Fruit fly (Drosophila melanogaster) whole organism: Measurements from ENCODE around the gene CG4553.

ENCODE experiments used
- Dll ChIP-seq: fragments of >200 bp; optimal IDR thresholded peaks from 2 replicates; lab custom pipeline; 2017
- EcR ChIP-seq, 2 experiments: fragments of >200 bp; optimal IDR thresholded peaks; 2 replicates each; lab custom pipeline; 2017; ENCODE audit warnings: missing biosample characterization in 2 of 2, missing genetic modification characterization in 2 of 2, missing genetic modification reagents in 2 of 2
- pan ChIP-seq: fragments of >200 bp; optimal IDR thresholded peaks from 2 replicates; lab custom pipeline; 2017

DNA sequence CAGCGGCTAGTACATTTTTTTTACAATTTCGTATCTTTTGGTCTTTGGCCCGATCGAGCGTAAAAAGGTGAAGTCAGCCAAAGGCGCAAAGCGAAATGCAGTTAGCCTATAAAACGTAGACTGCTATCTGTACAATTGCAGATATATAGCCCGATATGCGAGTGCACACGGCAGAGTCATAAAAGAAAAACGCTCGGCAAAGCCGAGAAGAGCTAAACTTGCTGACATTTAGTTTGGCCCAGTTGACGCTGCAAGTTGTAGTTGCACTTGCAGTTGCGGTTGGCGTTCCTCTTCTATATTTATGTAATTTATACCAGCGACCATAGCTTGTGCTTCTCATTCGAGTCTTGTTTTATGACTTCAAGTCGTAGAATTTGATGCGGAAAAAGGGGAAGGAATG lies 16.1 kb downstream of the CG4553 start:
- TF ChIP-seq pan = no peak
- TF ChIP-seq Dll (lab: Kevin White, UChicago) = no peak
- no peak for TF ChIP-seq EcR (GFP tag; optimal IDR thresholded peaks at IDR 0.05; lab: Kevin White, UChicago)
